ENCODE assay signal across 3 worm cellular contexts in genomic region chrX:7440102-7440501, ce11.
TF ChIP-seq lines count a peak whose summit lies in the region.

No protein-coding gene starts in this region.

TF ChIP-seq in whole organism, L2 larva, 48 proteins besides CTCF, POLR2A, EP300 and RAD21:
- TF ChIP-seq ztf-11 (tag; optimal IDR thresholded peaks at IDR 0.05; lab: Kevin White, UChicago) (no peak), skn-1 (tag; optimal IDR thresholded peaks at IDR 0.05; lab: Kevin White, UChicago) (no peak), fos-1 (tag; optimal IDR thresholded peaks at IDR 0.05; lab: Kevin White, UChicago) (peak; percentile 0)

TF ChIP-seq in whole organism, L3 larva, 47 proteins besides CTCF, POLR2A, EP300 and RAD21:
- no peak for TF ChIP-seq ama-1 (optimal IDR thresholded peaks at IDR 0.05; lab: Kevin White, UChicago)
- peak; percentile 34 for TF ChIP-seq elt-2 (tag; optimal IDR thresholded peaks at IDR 0.05; lab: Kevin White, UChicago)
- peak; percentile 81 for TF ChIP-seq pqm-1 (tag; optimal IDR thresholded peaks at IDR 0.05; lab: Kevin White, UChicago)

TF ChIP-seq in whole organism, L4 larva, 104 proteins besides CTCF, POLR2A, EP300 and RAD21:
- no peak for TF ChIP-seq daf-16 (GFP tag; optimal IDR thresholded peaks at IDR 0.05; lab: Kevin White, UChicago)
- peak; percentile 26 for TF ChIP-seq daf-16 (tag; optimal IDR thresholded peaks at IDR 0.05; lab: Kevin White, UChicago)
- no peak for TF ChIP-seq aha-1 (tag; lab: Kevin White, UChicago)
- TF ChIP-seq pqm-1 (tag; optimal IDR thresholded peaks at IDR 0.05; lab: Kevin White, UChicago) = peak; percentile 3
- peak; percentile 66 for TF ChIP-seq nhr-28 (tag; optimal IDR thresholded peaks at IDR 0.05; lab: Kevin White, UChicago)
- no peak for TF ChIP-seq gei-8 (GFP tag; optimal IDR thresholded peaks at IDR 0.05; lab: Kevin White, UChicago)
- TF ChIP-seq dmd-6 (GFP tag; IDR thresholded peaks at IDR 0.05; lab: Robert Waterston, UW) = peak; percentile 32
- TF ChIP-seq T20F7.1 (GFP tag; optimal IDR thresholded peaks at IDR 0.05; lab: Kevin White, UChicago) = no peak
- no peak for TF ChIP-seq nhr-25 (tag; optimal IDR thresholded peaks at IDR 0.05; lab: Kevin White, UChicago; ENCODE audit: borderline replicate concordance, insufficient read depth)
- peak; percentile 22 for TF ChIP-seq nhr-77 (tag; optimal IDR thresholded peaks at IDR 0.05; lab: Kevin White, UChicago)
- peak; percentile 13 for TF ChIP-seq hlh-11 (tag; optimal IDR thresholded peaks at IDR 0.05; lab: Kevin White, UChicago)
- TF ChIP-seq nhr-237 (tag; optimal IDR thresholded peaks at IDR 0.05; lab: Kevin White, UChicago) = no peak
- TF ChIP-seq rbr-2 (tag; optimal IDR thresholded peaks at IDR 0.05; lab: Kevin White, UChicago) = no peak

Comparison
In these comparisons a context has a peak if more than half of its experiments do, and no peak if none do; other contexts are left out.
1. Of the 23 proteins assayed by ChIP-seq in both whole organism, L4 larva and whole organism, L2 larva: peak only in whole organism, L4 larva: nhr-77; only in whole organism, L2 larva: fos-1; in both: none; in neither: 21.